Fruit fly (Drosophila melanogaster) Kc167 (cell line): ENCODE data around the gene CG43894.

Experiments
- Myc ChIP-seq: fragments of >200 bp; optimal IDR thresholded peaks from 2 replicates; lab custom pipeline; 2017; ENCODE audit warnings: missing external identifiers
- Sin3A ChIP-seq: fragments of >200 bp; optimal IDR thresholded peaks from 2 replicates; lab custom pipeline; 2018; ENCODE audit warnings: missing external identifiers
- h ChIP-seq: fragments of >200 bp; optimal IDR thresholded peaks from 3 replicates; lab custom pipeline; 2018; ENCODE audit warnings: missing external identifiers
- insv ChIP-seq: fragments of >200 bp; optimal IDR thresholded peaks from 3 replicates; lab custom pipeline; 2018; ENCODE audit warnings: missing external identifiers
- psq ChIP-seq: fragments of >200 bp; optimal IDR thresholded peaks from 2 replicates; lab custom pipeline; 2017; ENCODE audit warnings: missing external identifiers
- ttk ChIP-seq: sonication (Bioruptor generic); optimal IDR thresholded peaks from 2 replicates; lab custom pipeline; 2017; ENCODE audit warnings: missing external identifiers

- TF ChIP-seq insv (lab: Kevin White, UChicago) (no peak), h (lab: Kevin White, UChicago) (no peak), psq (lab: Kevin White, UChicago) (no peak), Sin3A (lab: Kevin White, UChicago) (no peak), ttk (no peak), Myc (no peak)
Measured at dm6 chr3L:12841459-12841858, 48.1 kb upstream of the CG43894 start.
